Fruit fly (Drosophila melanogaster): Measurements from ENCODE around the gene CG43896.
A peak's percentile ranks its signal among the peaks of the same experiment; 100 is the strongest.

The CG43896 gene

DNA sequence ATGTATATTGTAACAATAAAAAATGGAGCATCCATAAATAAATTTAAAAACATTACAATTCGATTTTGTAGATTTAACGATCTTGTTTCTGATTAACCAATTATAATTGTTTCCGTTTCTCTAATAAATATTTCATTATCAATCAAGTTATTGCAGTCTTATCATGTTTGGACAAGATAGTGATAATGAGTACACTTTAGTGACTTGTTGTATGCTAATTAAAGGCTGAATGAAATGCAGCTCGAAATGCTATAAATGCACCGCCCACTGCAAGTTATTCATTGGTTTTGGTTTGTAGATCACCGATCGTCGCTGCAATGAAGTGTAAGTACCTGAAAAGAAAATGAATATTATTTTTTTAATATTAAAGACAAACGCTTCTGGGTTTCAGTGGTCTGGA lies 1.3 kb upstream of the CG43896 start, which contains the start of gene CG14125:
TSS of gene CG14125 (plus strand) at position 301 of the 400 bp plus-strand sequence.
- TF ChIP-seq CTCF (optimal IDR thresholded peaks at IDR 0.05) (no peak), CG8478 (optimal IDR thresholded peaks at IDR 0.05) (no peak)

DNA sequence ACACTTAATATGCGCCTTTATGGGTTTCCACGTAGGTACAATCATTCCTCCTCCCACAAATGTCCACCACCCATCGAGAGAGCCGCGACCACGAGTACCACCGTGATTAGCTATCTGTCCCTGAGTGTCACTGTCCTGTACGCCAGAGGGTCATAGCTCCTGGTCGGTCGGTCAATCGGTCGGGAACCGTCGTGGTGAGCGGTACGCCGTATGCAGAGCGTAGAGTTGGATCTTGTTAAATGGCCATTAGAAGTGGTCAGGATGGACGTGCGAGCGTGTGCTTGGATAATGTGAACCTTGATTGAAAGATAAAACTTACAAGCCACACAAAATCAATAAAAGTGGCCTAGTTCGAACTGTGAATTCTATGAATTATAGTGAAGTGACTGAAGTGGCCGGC lies 8.7 kb downstream of the CG43896 start, which contains the start of gene CG6938:
TSS of gene CG6938 (plus strand) at position 301 of the 400 bp plus-strand sequence.
- TF ChIP-seq CG8478 (optimal IDR thresholded peaks at IDR 0.05) (no peak), CTCF (optimal IDR thresholded peaks at IDR 0.05) (no peak)

DNA sequence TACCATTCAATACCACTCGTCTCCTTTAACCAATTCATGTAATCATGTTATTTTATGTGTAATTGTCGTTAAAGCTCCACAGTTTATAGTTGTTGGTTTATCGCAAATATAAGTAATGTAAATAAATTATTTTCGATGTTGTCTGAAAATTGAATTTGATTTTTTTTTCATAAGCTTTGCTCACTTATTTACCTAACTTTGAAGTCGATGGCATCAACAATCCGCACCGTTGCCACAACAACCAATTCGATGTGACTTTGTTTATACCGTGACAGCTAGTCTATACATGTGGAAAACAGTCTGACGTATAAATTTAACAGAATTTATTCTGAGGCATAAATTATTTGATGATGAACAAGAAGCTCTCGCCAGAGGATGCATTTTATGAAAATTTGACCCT lies 14.5 kb downstream of the CG43896 start, which contains the start of gene CG6931:
TSS of gene CG6931 (plus strand) at position 301 of the 400 bp plus-strand sequence.
- TF ChIP-seq CTCF (optimal IDR thresholded peaks at IDR 0.05) (no peak), CG8478 (optimal IDR thresholded peaks at IDR 0.05) (no peak)

DNA sequence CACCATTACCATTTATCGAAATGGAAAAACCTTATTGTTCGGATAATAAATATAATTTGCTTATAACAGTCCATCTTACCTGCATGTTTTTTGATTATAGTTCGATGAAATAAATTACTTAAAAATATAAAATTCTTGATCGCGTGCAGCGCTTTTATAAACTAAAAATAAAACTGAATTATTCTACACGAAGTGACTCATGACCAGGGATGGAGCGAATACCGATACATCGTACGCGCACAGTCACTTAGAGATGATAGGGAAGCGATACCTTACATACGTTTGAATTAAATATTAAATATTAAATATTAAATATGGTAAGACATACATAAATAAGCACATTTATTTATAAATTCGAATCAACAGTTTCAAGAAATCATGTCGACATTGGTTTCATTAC lies 17.0 kb downstream of the CG43896 start, which contains the start of gene viaf:
TSS of gene viaf (minus strand) at position 220 of the 400 bp plus-strand sequence.
- TF ChIP-seq CTCF (optimal IDR thresholded peaks at IDR 0.05) = peak in 1 of 2 experiments; percentile 14
- no peak for TF ChIP-seq CG8478 (optimal IDR thresholded peaks at IDR 0.05)

DNA sequence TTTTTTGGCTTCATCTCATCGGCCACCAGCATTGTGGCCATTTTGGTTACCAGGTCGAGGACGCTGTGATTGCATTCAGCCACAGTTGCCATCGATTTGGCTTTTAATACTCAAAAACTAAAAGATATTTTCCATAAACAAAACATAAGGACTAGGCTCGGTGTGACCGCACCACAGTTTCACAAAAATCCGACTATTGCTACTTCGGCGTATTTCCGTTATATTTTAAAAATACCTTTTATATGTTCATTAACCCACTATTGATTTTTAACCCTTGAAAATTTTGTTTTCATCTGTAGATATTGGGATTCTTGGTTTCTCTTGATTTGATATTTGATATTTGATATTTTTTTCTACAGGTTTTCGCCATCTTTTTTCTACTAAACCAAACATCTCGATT lies 22.0 kb downstream of the CG43896 start, which contains the start of gene Grip163:
TSS of gene Grip163 (minus strand) at position 180 of the 400 bp plus-strand sequence.
- TF ChIP-seq CTCF (optimal IDR thresholded peaks at IDR 0.05) (no peak), CG8478 (optimal IDR thresholded peaks at IDR 0.05) (no peak)

DNA sequence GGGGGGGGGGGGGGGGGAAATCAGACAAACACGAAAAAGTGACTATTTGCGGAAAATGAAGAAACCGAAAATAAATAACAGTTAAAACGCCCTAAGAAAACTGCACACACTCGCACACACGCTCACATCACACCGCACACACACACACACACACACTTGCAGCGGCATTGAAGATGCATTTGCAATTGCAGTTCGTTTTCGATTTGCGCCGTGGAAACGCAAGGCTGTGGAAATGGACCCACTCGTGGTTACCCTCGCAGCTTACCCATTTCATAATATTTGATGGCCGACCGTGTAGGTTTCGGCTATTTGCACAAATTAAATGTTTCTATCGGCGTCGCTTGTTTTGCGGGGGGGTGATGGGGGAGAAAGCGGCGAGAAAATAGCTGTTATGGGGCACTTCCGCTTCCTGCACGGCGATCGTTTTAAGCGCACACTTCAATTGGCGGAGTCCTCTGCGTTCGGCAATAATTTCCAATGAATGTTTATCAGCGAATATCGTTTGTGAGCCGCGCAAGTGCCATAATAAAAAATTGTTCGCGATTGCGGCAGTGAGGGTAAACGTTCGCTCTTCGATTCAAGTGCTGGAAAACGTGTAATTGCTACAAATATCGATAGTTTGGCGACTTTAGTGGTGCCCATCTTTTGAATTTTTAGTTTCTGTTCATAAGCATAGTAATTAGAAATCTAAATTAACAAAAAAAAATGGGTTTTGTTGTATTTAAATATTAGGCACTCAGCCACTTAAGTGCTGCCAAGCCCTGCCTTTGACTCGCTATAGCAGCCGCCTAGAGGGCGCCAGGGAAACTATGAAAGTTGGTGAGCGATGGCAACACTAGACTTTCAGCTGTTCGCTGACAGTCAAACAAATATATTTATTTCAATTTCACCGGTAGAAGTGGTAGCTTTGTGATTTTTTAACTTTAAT lies 26.7 kb downstream of the CG43896 start, which contains the start of the genes Pop2 and CG6928:
TSS of gene Pop2 (minus strand) at position 595 of the 928 bp plus-strand sequence.
TSS of gene CG6928 (plus strand) at position 835 of the 928 bp plus-strand sequence.
- no peak for TF ChIP-seq CG8478 (optimal IDR thresholded peaks at IDR 0.05)
- TF ChIP-seq CTCF (optimal IDR thresholded peaks at IDR 0.05) = peak; percentile 86 to 89

DNA sequence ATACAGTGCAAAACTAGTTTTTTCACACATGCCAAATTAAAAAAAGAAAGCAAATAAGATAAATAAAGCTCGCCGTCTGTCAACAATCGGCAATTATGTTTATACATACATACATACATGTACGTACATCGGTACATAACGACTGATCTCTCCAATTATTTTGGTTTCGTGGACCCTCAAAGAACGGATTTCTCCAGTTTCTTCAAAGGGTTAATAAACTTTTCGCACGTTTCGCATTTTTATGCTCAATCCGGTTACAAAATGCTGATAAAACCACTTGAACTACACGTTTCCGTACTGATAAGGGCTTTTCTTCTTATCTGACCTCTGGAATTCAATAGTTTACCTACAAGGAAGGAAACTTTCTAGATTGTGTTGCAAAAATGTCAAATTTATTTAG lies 27.5 kb downstream of the CG43896 start:
- TF ChIP-seq CG8478 (optimal IDR thresholded peaks at IDR 0.05) = no peak
- no peak for TF ChIP-seq CTCF (optimal IDR thresholded peaks at IDR 0.05)

DNA sequence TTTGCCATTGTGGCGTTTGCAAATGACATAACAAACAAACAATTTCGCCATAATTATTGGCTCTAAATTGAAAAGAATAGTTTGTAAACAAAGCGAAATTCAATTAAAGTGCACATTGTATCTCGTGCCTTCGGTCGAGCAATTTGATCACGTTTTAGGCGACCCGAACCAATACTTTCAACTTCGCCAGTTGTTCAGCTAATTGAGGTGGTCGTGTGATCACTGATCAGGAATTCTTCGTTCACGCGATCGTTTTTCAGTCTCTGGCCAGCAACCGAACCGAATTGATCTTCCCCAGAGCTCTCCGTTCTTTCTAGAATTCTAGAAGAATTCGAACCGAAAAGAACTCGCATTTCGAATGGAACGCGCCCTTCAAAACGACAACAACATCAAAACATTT lies 28.2 kb downstream of the CG43896 start:
- TF ChIP-seq CTCF (optimal IDR thresholded peaks at IDR 0.05) (no peak), CG8478 (optimal IDR thresholded peaks at IDR 0.05) (no peak)

DNA sequence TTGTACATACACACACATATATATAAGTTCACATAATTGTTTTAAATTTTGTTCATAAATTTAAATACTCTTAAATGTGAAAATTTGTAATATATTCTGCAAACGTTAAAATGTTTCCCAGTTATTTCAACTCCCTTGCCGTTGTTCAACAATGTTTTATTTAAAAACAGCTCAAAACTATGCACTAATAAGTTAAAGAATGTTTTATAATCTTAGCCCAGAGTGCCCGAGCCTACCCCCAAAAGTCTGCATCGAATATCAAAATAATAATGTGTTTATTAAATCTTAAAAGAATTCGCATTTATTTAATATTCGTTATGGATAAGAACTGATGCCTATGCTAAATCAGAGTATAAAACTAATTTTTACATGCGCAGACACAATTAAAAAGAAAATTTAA lies 32.0 kb downstream of the CG43896 start:
- TF ChIP-seq CG8478 (optimal IDR thresholded peaks at IDR 0.05) = no peak
- TF ChIP-seq CTCF (optimal IDR thresholded peaks at IDR 0.05) = no peak

DNA sequence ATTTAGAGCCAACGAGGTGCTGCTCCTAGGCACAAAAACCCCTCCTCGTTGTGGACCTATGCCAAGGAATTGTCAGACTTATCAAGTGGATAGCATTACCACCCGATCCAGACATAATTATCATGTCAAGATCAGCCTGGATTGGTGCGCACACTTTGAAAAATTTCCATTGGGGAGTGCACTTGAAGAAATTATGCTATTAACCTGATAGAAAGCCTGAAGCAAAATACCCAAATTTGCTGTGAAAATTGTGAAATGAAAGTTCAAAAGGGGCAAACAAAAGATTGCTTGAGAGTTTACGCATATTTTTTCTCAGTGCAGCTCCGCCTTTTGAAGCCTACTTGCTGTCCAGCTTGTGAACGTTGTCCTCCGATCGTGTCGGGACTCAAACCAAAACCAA lies 37.8 kb downstream of the CG43896 start:
- TF ChIP-seq CTCF (optimal IDR thresholded peaks at IDR 0.05) = no peak

DNA sequence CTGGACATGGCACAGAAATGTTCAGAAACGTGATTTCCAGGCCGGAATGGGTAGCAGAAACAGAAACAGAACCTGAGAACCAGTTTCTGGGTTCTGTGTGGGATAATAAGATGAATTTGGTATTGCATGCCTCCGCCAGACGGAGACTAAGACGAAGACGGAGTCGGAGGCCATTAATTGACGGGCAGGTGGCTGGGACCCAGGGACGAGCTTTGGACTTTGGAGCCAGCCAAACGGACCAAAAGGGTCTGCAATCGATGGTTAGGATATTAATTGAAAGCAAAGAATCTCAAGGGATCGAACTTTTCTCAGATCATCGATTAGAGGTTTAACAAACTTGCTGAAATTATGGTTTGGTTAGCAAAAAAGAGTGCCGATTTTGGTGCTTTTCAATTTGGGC lies 38.4 kb downstream of the CG43896 start:
- TF ChIP-seq CG8478 (optimal IDR thresholded peaks at IDR 0.05) = no peak
- TF ChIP-seq CTCF (optimal IDR thresholded peaks at IDR 0.05) = no peak

DNA sequence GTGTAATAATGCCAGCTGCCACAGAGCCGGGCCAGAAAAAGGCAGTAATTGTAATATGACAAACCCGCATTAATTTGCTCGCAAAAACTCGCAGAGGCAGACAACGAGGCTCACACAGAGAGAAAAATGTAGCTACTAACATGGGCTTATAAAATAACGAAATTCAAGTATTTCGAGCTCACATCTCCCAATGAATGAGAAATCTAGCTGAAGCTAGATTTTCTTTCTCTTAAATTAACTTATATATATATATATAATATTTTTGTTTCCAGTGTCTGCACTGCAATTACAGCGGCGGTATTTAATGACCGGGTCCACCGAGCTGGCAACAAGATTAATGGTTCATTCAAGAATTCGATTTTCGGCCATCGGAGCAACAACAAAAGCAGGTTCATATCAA lies 40.3 kb downstream of the CG43896 start:
- no peak for TF ChIP-seq CG8478 (optimal IDR thresholded peaks at IDR 0.05)
- no peak for TF ChIP-seq CTCF (optimal IDR thresholded peaks at IDR 0.05)

DNA sequence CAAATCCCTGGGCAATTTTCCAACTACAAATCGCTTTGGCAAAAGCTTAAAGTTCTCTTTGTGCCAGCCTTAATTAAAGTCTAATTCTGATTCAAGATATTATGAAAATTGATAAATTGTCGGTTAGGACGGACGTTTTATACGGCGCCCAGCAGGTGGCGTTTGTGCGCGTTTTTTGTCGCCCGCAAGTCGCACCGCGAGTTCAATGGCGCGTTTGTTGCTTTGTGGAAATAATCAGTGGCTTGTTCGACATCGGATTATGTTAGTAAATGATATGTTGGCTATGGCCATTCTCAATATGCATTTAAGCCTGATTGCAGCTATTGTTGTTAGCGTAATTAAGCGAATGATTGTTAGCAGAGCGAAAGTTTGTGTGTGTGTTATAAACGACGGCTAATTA lies 46.0 kb downstream of the CG43896 start:
- TF ChIP-seq CTCF (optimal IDR thresholded peaks at IDR 0.05) (peak; percentile 73 to 74), CG8478 (optimal IDR thresholded peaks at IDR 0.05) (no peak)

DNA sequence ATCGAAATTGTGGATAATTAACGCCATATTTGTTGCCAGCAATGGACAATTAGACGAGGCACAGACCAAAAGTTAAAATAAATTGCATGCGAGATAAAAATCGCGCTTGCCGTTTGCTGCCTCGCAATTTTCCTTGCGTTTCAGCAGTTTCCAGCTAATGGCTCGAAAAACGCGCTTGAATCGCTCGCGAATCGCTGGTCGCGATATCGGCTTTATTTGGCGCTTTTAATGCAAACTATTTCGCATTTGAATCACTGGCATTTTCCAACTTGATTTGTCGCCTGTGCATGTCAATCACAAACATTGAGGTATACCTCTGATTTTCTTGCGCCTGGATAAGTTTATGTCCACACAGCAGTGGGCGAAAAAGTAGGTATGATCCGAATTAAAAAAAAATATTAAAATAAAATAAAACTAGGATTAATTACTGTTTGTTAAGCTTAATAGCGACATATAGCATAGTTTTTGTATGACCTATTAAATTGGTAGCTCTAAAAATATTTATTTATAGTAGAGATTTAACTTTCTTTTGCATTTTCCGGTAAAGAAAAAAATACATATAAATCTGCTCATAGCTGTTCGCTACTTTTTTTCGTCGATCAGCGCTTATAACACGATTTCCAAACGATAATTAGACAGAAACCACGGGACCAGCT lies 47.4 kb downstream of the CG43896 start:
- TF ChIP-seq CG8478 (optimal IDR thresholded peaks at IDR 0.05) (no peak), CTCF (optimal IDR thresholded peaks at IDR 0.05) (no peak)

DNA sequence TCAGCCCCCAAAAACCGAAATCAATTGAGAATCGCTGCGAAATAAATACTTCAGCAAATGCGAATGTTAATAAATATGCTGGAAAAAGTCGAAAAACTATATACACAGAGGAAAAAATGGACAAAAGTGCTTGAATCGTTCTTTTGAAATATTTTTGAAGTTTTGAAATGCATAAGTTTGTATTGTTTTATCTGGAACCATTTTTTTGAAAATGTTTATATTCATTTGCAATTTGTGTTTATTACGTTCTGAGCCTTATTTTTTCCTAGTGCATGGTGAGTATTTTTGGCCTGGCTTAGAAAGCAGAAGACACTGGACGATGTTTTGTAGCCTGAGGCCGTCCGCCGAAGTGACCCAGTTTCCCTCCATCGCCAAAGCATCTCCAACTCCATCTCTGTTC lies 49.0 kb downstream of the CG43896 start:
- TF ChIP-seq CG8478 (optimal IDR thresholded peaks at IDR 0.05) (no peak), CTCF (optimal IDR thresholded peaks at IDR 0.05) (no peak)

All from S2 (cell line).